Fruit fly (Drosophila melanogaster) whole organism, embryonic: Measurements from ENCODE around the gene Jhbp14.

Experiments
- B-H2 ChIP-seq: fragments of 200-800 bp; sonication (Bioruptor generic); optimal IDR thresholded peaks from 2 replicates; lab custom pipeline; 2018; ENCODE audit warnings: missing biosample characterization, mild to moderate bottlenecking, missing genetic modification characterization
- CG12299 ChIP-seq: fragments of 200-800 bp; sonication (Bioruptor generic); optimal IDR thresholded peaks from 2 replicates; lab custom pipeline; 2018; ENCODE audit warnings: missing biosample characterization, mild to moderate bottlenecking, missing genetic modification characterization
- CG1233 ChIP-seq: fragments of 200-800 bp; sonication (Bioruptor generic); optimal IDR thresholded peaks from 4 replicates; lab custom pipeline; 2018; ENCODE audit warnings: missing biosample characterization, mild to moderate bottlenecking, missing genetic modification characterization
- CG15514 ChIP-seq: fragments of 200-800 bp; sonication (Bioruptor generic); optimal IDR thresholded peaks from 3 replicates; lab custom pipeline; 2017; ENCODE audit warnings: missing biosample characterization, missing genetic modification characterization, mild to moderate bottlenecking, moderate library complexity, missing genetic modification reagents
- CG16863 ChIP-seq: fragments of 200-800 bp; sonication (Bioruptor generic); optimal IDR thresholded peaks from 3 replicates; lab custom pipeline; 2016; ENCODE audit warnings: missing biosample characterization, missing genetic modification characterization
- CG17359 ChIP-seq: fragments of 200-800 bp; sonication (Bioruptor generic); optimal IDR thresholded peaks from 3 replicates; lab custom pipeline; 2018; ENCODE audit warnings: missing biosample characterization, mild to moderate bottlenecking, missing genetic modification characterization, moderate library complexity
- CG17612 ChIP-seq: fragments of 200-800 bp; sonication (Bioruptor generic); IDR thresholded peaks from 2 replicates; pipeline ENCODE4 v1.3.6; 2022; ENCODE audit warnings: missing biosample characterization, missing genetic modification characterization
- CG2678 ChIP-seq: fragments of 200-800 bp; sonication (Bioruptor generic); optimal IDR thresholded peaks from 3 replicates; lab custom pipeline; 2019; ENCODE audit warnings: missing biosample characterization, mild to moderate bottlenecking, missing genetic modification characterization, moderate library complexity
- CG34224 ChIP-seq: fragments of 200-800 bp; sonication (Bioruptor generic); IDR thresholded peaks from 3 replicates; pipeline ENCODE4 v1.3.6; 2022; ENCODE audit warnings: missing biosample characterization, missing genetic modification characterization; ENCODE audit not compliant: partially characterized antibody
- CG3847 ChIP-seq: fragments of 200-800 bp; sonication (Bioruptor generic); IDR thresholded peaks from 2 replicates; pipeline ENCODE4 v1.3.6; 2022; ENCODE audit warnings: missing biosample characterization, missing genetic modification characterization
- CG42726 ChIP-seq: fragments of 200-800 bp; sonication (Bioruptor generic); IDR thresholded peaks from 2 replicates; pipeline ENCODE4 v1.3.6; 2022; ENCODE audit warnings: missing biosample characterization, missing genetic modification characterization; ENCODE audit not compliant: partially characterized antibody
- CG6689 ChIP-seq: fragments of 200-800 bp; sonication (Bioruptor generic); IDR thresholded peaks from 2 replicates; pipeline ENCODE4 v1.3.6; 2022; ENCODE audit warnings: missing biosample characterization, missing genetic modification characterization
- CG7372 ChIP-seq: fragments of 200-800 bp; sonication (Bioruptor generic); IDR thresholded peaks from 2 replicates; pipeline ENCODE4 v1.3.6; 2022; ENCODE audit warnings: missing biosample characterization, missing genetic modification characterization
- CG7786 ChIP-seq: fragments of 200-800 bp; sonication (Bioruptor generic); optimal IDR thresholded peaks from 2 replicates; lab custom pipeline; 2016; ENCODE audit warnings: missing biosample characterization, missing genetic modification characterization
- CG9797 ChIP-seq: fragments of 200-800 bp; sonication (Bioruptor generic); optimal IDR thresholded peaks from 3 replicates; lab custom pipeline; 2018; ENCODE audit warnings: missing biosample characterization, mild to moderate bottlenecking, missing genetic modification characterization
- Chrac-16 ChIP-seq: fragments of 200-800 bp; sonication (Bioruptor generic); optimal IDR thresholded peaks from 3 replicates; lab custom pipeline; 2016; ENCODE audit warnings: missing biosample characterization, missing genetic modification characterization
- CoRest ChIP-seq: fragments of 200-800 bp; sonication (Bioruptor generic); optimal IDR thresholded peaks from 3 replicates; lab custom pipeline; 2018; ENCODE audit warnings: missing biosample characterization, mild to moderate bottlenecking, missing genetic modification characterization, moderate library complexity
- Dll ChIP-seq: fragments of 200-800 bp; sonication (Bioruptor generic); IDR thresholded peaks from 4 replicates; pipeline ENCODE4 v1.3.6; 2022; ENCODE audit warnings: missing biosample characterization, missing genetic modification characterization; ENCODE audit not compliant: partially characterized antibody
- Ets97D ChIP-seq: fragments of 200-800 bp; sonication (Bioruptor generic); optimal IDR thresholded peaks from 3 replicates; lab custom pipeline; 2016; ENCODE audit warnings: missing biosample characterization, missing genetic modification characterization
- Fer1 ChIP-seq: fragments of 200-800 bp; sonication (Bioruptor generic); optimal IDR thresholded peaks from 2 replicates; lab custom pipeline; 2017; ENCODE audit warnings: missing biosample characterization, mild to moderate bottlenecking, missing genetic modification characterization
- Hey ChIP-seq: fragments of 200-800 bp; sonication (Bioruptor generic); optimal IDR thresholded peaks from 3 replicates; lab custom pipeline; 2018; ENCODE audit warnings: missing biosample characterization, mild to moderate bottlenecking, missing genetic modification characterization
- Hr39 ChIP-seq: fragments of >200 bp; optimal IDR thresholded peaks from 2 replicates; lab custom pipeline; 2017
- Lhr ChIP-seq: fragments of 200-800 bp; sonication (Bioruptor generic); optimal IDR thresholded peaks from 3 replicates; lab custom pipeline; 2017; ENCODE audit warnings: mild to moderate bottlenecking, missing biosample characterization, missing genetic modification reagents, missing genetic modification characterization
- NfI ChIP-seq: fragments of 200-800 bp; sonication (Bioruptor generic); optimal IDR thresholded peaks from 3 replicates; lab custom pipeline; 2018; ENCODE audit warnings: missing biosample characterization, mild to moderate bottlenecking, missing genetic modification characterization, moderate library complexity
- Oli ChIP-seq: fragments of 200-800 bp; sonication (Bioruptor generic); optimal IDR thresholded peaks from 2 replicates; lab custom pipeline; 2018; ENCODE audit warnings: missing biosample characterization, mild to moderate bottlenecking, missing genetic modification characterization, moderate library complexity
- aop ChIP-seq: fragments of 200-800 bp; sonication (Bioruptor generic); IDR thresholded peaks from 2 replicates; pipeline ENCODE4 v1.3.6; 2022; ENCODE audit warnings: missing biosample characterization, missing genetic modification characterization
- ase ChIP-seq: fragments of 200-800 bp; sonication (Bioruptor generic); IDR thresholded peaks from 3 replicates; pipeline ENCODE4 v1.3.6; 2022; ENCODE audit warnings: missing biosample characterization, missing genetic modification characterization
- az2 ChIP-seq: fragments of 200-800 bp; sonication (Bioruptor generic); optimal IDR thresholded peaks from 3 replicates; lab custom pipeline; 2016; ENCODE audit warnings: missing biosample characterization, missing genetic modification characterization
- bab2 ChIP-seq: fragments of 200-800 bp; sonication (Bioruptor generic); optimal IDR thresholded peaks from 2 replicates; lab custom pipeline; 2016; ENCODE audit warnings: missing biosample characterization, missing genetic modification characterization
- bsh ChIP-seq, 2 experiments: fragments of 200-800 bp; sonication (Bioruptor generic); optimal IDR thresholded peaks; 2 replicates each; lab custom pipeline; 2017 to 2018; ENCODE audit warnings: mild to moderate bottlenecking in 2 of 2, missing biosample characterization in 2 of 2, missing genetic modification characterization in 2 of 2, moderate library complexity in 1 of 2
- ci ChIP-seq: fragments of 200-800 bp; sonication (Bioruptor generic); IDR thresholded peaks from 3 replicates; pipeline ENCODE4 v1.3.6; 2022; ENCODE audit warnings: missing biosample characterization, missing genetic modification characterization
- dmrt11E ChIP-seq: fragments of 200-800 bp; sonication (Bioruptor generic); optimal IDR thresholded peaks from 3 replicates; lab custom pipeline; 2018; ENCODE audit warnings: missing biosample characterization, mild to moderate bottlenecking, missing genetic modification characterization, moderate library complexity
- emc ChIP-seq: fragments of 200-800 bp; sonication (Bioruptor generic); optimal IDR thresholded peaks from 2 replicates; lab custom pipeline; 2016; ENCODE audit warnings: missing biosample characterization, missing genetic modification characterization
- ham ChIP-seq: fragments of 200-800 bp; sonication (Bioruptor generic); IDR thresholded peaks from 2 replicates; pipeline ENCODE4 v1.3.6; 2022; ENCODE audit warnings: missing biosample characterization, missing genetic modification characterization
- insv ChIP-seq, 2 experiments: fragments of 200-800 bp; sonication (Bioruptor generic); optimal IDR thresholded peaks; 3 replicates each; lab custom pipeline; 2016 to 2018; ENCODE audit warnings: missing biosample characterization in 2 of 2, missing genetic modification characterization in 2 of 2
- lola ChIP-seq, 3 experiments: fragments of >200 bp in 2 of 3; fragments of 200-800 bp in 1 of 3; sonication (Bioruptor generic) in 1 of 3; optimal IDR thresholded peaks; 2 replicates each; lab custom pipeline; 2017 to 2019; ENCODE audit warnings: missing biosample characterization in 3 of 3, missing genetic modification characterization in 3 of 3, mild to moderate bottlenecking in 1 of 3, moderate library complexity in 1 of 3
- mirr ChIP-seq: fragments of 200-800 bp; sonication (Bioruptor generic); optimal IDR thresholded peaks from 3 replicates; lab custom pipeline; 2018; ENCODE audit warnings: missing biosample characterization, mild to moderate bottlenecking, missing genetic modification characterization
- nerfin-1 ChIP-seq: fragments of 200-800 bp; sonication (Bioruptor generic); optimal IDR thresholded peaks from 3 replicates; lab custom pipeline; 2019; ENCODE audit warnings: missing biosample characterization, mild to moderate bottlenecking, missing genetic modification characterization, moderate library complexity
- psq ChIP-seq: fragments of 200-800 bp; sonication (Bioruptor generic); optimal IDR thresholded peaks from 2 replicates; lab custom pipeline; 2017; ENCODE audit warnings: missing biosample characterization, missing genetic modification characterization
- salm ChIP-seq: fragments of 200-800 bp; sonication (Bioruptor generic); optimal IDR thresholded peaks from 2 replicates; lab custom pipeline; 2018; ENCODE audit warnings: missing biosample characterization, mild to moderate bottlenecking, missing genetic modification characterization
- sens ChIP-seq: fragments of 200-800 bp; sonication (Bioruptor generic); peaks from one replicate; lab custom pipeline; 2016; ENCODE audit warnings: missing biosample characterization, missing genetic modification characterization
- sima ChIP-seq: fragments of 200-800 bp; sonication (Bioruptor generic); optimal IDR thresholded peaks from 2 replicates; lab custom pipeline; 2016; ENCODE audit warnings: missing biosample characterization, missing genetic modification characterization
- so ChIP-seq: fragments of 200-800 bp; sonication (Bioruptor generic); IDR thresholded peaks from 3 replicates; pipeline ENCODE4 v1.3.6; 2022; ENCODE audit warnings: missing biosample characterization, missing genetic modification characterization
- stc ChIP-seq: fragments of 200-800 bp; sonication (Bioruptor generic); IDR thresholded peaks from 2 replicates; pipeline ENCODE4 v1.3.6; 2022; ENCODE audit warnings: missing biosample characterization, missing genetic modification characterization
- tin ChIP-seq: fragments of 200-800 bp; sonication (Bioruptor generic); optimal IDR thresholded peaks from 3 replicates; lab custom pipeline; 2016; ENCODE audit warnings: missing biosample characterization, missing genetic modification characterization
- tx ChIP-seq: fragments of 200-800 bp; sonication (Bioruptor generic); optimal IDR thresholded peaks from 2 replicates; lab custom pipeline; 2016; ENCODE audit warnings: missing biosample characterization, missing genetic modification characterization
- zen2 ChIP-seq: fragments of 200-800 bp; sonication (Bioruptor generic); IDR thresholded peaks from 3 replicates; pipeline ENCODE4 v1.3.6; 2022; ENCODE audit warnings: missing biosample characterization, missing genetic modification characterization; ENCODE audit not compliant: partially characterized antibody

The Jhbp14 gene

dm6 chr2L:13219281-13220092, 16.8 kb upstream of the Jhbp14 start, which contains the start of the genes CG9426 and mRF1 (continued):
- TF ChIP-seq CG15514 (GFP tag; lab: Kevin White, UChicago) = peak; percentile 94
- no peak for TF ChIP-seq emc (GFP tag; lab: Kevin White, UChicago)
- TF ChIP-seq Hey (tag; lab: Kevin White, UChicago) = no peak
- no peak for TF ChIP-seq NfI
- TF ChIP-seq CG12299 (tag; lab: Kevin White, UChicago) = no peak
- no peak for TF ChIP-seq ci (GFP tag; lab: Robert Waterston, UW)
- TF ChIP-seq CG16863 (GFP tag; lab: Kevin White, UChicago) = no peak
- no peak for TF ChIP-seq Lhr (GFP tag; lab: Kevin White, UChicago)
- no peak for TF ChIP-seq CG17612 (GFP tag; lab: Robert Waterston, UW)
- TF ChIP-seq Fer1 = peak; percentile 39
- TF ChIP-seq CG7372 (GFP tag; lab: Robert Waterston, UW) = no peak
- peak; percentile 12 for TF ChIP-seq B-H2 (GFP tag; lab: Kevin White, UChicago)
- no peak for TF ChIP-seq CG1233 (GFP tag; lab: Kevin White, UChicago)
- TF ChIP-seq, all 482 proteins: peak for 145

- TF ChIP-seq CG3847 (GFP tag; lab: Robert Waterston, UW) (peak; percentile 69), ham (GFP tag; lab: Robert Waterston, UW) (no peak), tin (GFP tag; lab: Kevin White, UChicago) (peak; percentile 66), sens (GFP tag; lab: Kevin White, UChicago) (peak; percentile 94), psq (GFP tag; lab: Kevin White, UChicago) (peak; percentile 21), nerfin-1 (tag; lab: Kevin White, UChicago) (peak; percentile 82), az2 (GFP tag; lab: Kevin White, UChicago) (peak; percentile 71), Hr39 (no peak), sima (no peak), CG17612 (GFP tag; lab: Robert Waterston, UW) (no peak), CG9797 (GFP tag; lab: Kevin White, UChicago) (peak; percentile 67), bsh (GFP tag; optimal IDR thresholded peaks at IDR 0.05; lab: Kevin White, UChicago) (peak in 1 of 2 experiments; percentile 79), dmrt11E (tag; lab: Kevin White, UChicago) (peak; percentile 67), lola (GFP tag; optimal IDR thresholded peaks at IDR 0.05; lab: Kevin White, UChicago) (peak in 1 of 3 experiments; percentile 71), mirr (GFP tag; lab: Kevin White, UChicago) (no peak), Ets97D (GFP tag; lab: Kevin White, UChicago) (peak; percentile 45), insv (GFP tag; optimal IDR thresholded peaks at IDR 0.05; lab: Kevin White, UChicago) (peak in 1 of 2 experiments; percentile 33), CG7786 (GFP tag; lab: Kevin White, UChicago) (peak; percentile 12), salm (tag; lab: Kevin White, UChicago) (peak; percentile 20), CG17359 (tag; lab: Kevin White, UChicago) (peak; percentile 78), CG42726 (no peak), B-H2 (GFP tag; lab: Kevin White, UChicago) (no peak), CG2678 (tag; lab: Kevin White, UChicago) (no peak), bab2 (GFP tag; lab: Kevin White, UChicago) (peak; percentile 54), aop (no peak), stc (GFP tag; lab: Robert Waterston, UW) (peak; percentile 65), CG6689 (GFP tag; lab: Robert Waterston, UW) (peak; percentile 68), tx (GFP tag; lab: Kevin White, UChicago) (no peak), Chrac-16 (GFP tag; lab: Kevin White, UChicago) (peak; percentile 78), Oli (tag; lab: Kevin White, UChicago) (peak; percentile 42), so (no peak; the same call in 2 of the 3 replicates), CoRest (tag; lab: Kevin White, UChicago) (peak; percentile 81), ase (GFP tag; lab: Robert Waterston, UW) (peak; percentile 65; the same call in 2 of the 3 replicates), zen2 (GFP tag; lab: Robert Waterston, UW) (no peak), Dll (GFP tag; lab: Robert Waterston, UW) (peak; percentile 51; the same call in 2 of the 4 replicates), CG34224 (GFP tag; lab: Robert Waterston, UW) (0 out of 3 replicates have a peak, but pooled peaks have one; percentile 31)
These were observed 14.1 kb upstream of the Jhbp14 start, which contains the start of the genes Ski6 and CG16812 for dm6 chr2L:13222225-13222648. Gene Ski6, minus strand, starts transcription at chr2L:13222429. Gene CG16812, plus strand, starts transcription at chr2L:13222587.
